Worm (Caenorhabditis elegans): ENCODE results near the gene srd-68.

ce11 chrV:16950036-16950435, 47.4 kb upstream of the srd-68 start:
- TF ChIP-seq pes-1 (GFP tag; IDR thresholded peaks at IDR 0.05) = no peak
- TF ChIP-seq ama-1 (optimal IDR thresholded peaks at IDR 0.05) = no peak
- TF ChIP-seq tra-4 (tag; optimal IDR thresholded peaks at IDR 0.05) = no peak
